Worm (Caenorhabditis elegans) whole organism, L1 larva: ENCODE measurements around the gene chil-12.

Experiments used
- ceh-63 ChIP-seq: fragments of 200-800 bp; sonication (Bioruptor generic); optimal IDR thresholded peaks from 2 replicates; lab custom pipeline; 2018; ENCODE audit warnings: mild to moderate bottlenecking, missing genetic modification characterization, missing compliant biosample characterization
- nhr-28 ChIP-seq: fragments of 150-350 bp; optimal IDR thresholded peaks from 2 replicates; lab custom pipeline; 2014; ENCODE audit warnings: missing biosample characterization, missing genetic modification characterization
- unc-62 ChIP-seq: fragments of 150-350 bp; optimal IDR thresholded peaks from 2 replicates; lab custom pipeline; 2014; ENCODE audit warnings: missing biosample characterization, missing genetic modification reagents, missing genetic modification characterization

ce11 chrV:15287856-15288255 is 46.5 kb downstream of the chil-12 start, which contains the start of gene cyp-34A1:
- TF ChIP-seq ceh-63 (GFP tag; lab: Kevin White, UChicago) (no peak), nhr-28 (no peak), unc-62 (GFP tag; lab: Kevin White, UChicago) (no peak)
